Fruit fly (Drosophila melanogaster) whole organism, wandering third instar larva: ENCODE data around the gene sala.

Source experiments
- Abd-B ChIP-seq: fragments of >200 bp; optimal IDR thresholded peaks from 2 replicates; lab custom pipeline; 2017; ENCODE audit warnings: missing biosample characterization, missing genetic modification characterization
- CrebA ChIP-seq: fragments of 200-800 bp; sonication (Bioruptor generic); optimal IDR thresholded peaks from 2 replicates; lab custom pipeline; 2016; ENCODE audit warnings: missing biosample characterization, mild to moderate bottlenecking, missing genetic modification characterization, borderline replicate concordance
- GATAd ChIP-seq: sonication (Bioruptor generic); optimal IDR thresholded peaks from 2 replicates; lab custom pipeline; 2016; ENCODE audit warnings: missing biosample characterization, missing genetic modification characterization
- Hr78 ChIP-seq: fragments of >200 bp; optimal IDR thresholded peaks from 2 replicates; lab custom pipeline; 2017; ENCODE audit warnings: missing biosample characterization, missing genetic modification characterization
- Myc ChIP-seq: fragments of >200 bp; optimal IDR thresholded peaks from 2 replicates; lab custom pipeline; 2017
- Vsx2 ChIP-seq: fragments of 200-300, 225-300 bp; sonication (Bioruptor generic); optimal IDR thresholded peaks from 2 replicates; lab custom pipeline; 2018; ENCODE audit warnings: missing biosample characterization, missing genetic modification characterization; ENCODE audit not compliant: partially characterized antibody
- psq ChIP-seq: fragments of 200-800 bp; sonication (Bioruptor generic); optimal IDR thresholded peaks from 3 replicates; lab custom pipeline; 2017; ENCODE audit warnings: missing biosample characterization, mild to moderate bottlenecking, missing genetic modification characterization, moderate library complexity

DNA sequence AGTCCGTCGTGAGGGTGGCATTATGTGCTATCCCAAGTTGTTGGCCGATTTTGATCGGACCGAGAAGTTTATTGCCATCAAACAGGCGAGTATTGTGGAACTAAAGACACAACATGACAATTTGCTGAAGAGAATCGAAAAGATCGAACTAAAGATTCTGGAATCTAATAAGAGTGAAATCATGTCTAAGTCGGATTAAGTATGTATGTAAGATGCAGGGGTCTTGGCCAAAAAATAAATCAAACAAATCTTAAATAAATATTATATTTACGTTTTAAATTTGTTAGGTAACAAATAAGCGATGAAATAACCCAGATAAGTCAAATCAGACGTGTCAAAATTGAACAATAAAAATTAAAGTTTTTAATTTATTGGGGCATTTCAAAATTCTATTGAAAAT, 35.0 kb downstream of the sala start, which contains the start of gene CG14929:
- TF ChIP-seq Myc (lab: Kevin White, UChicago) (no peak), psq (GFP tag; lab: Kevin White, UChicago) (no peak), GATAd (GFP tag; lab: Kevin White, UChicago) (no peak), Abd-B (no peak), Vsx2 (GFP tag; lab: Kevin White, UChicago) (no peak), Hr78 (GFP tag; lab: Kevin White, UChicago) (no peak), CrebA (GFP tag; lab: Kevin White, UChicago) (no peak)
